Fruit fly (Drosophila melanogaster) whole organism, embryonic: ENCODE results near the gene se.

Experiments
- Antp ChIP-seq: fragments of 200-800 bp; sonication (Bioruptor generic); optimal IDR thresholded peaks from 3 replicates; lab custom pipeline; 2016; ENCODE audit warnings: missing biosample characterization, missing genetic modification characterization
- Awh ChIP-seq: fragments of 200-800 bp; sonication (Bioruptor generic); IDR thresholded peaks from 2 replicates; pipeline ENCODE4, ENCODE4 v1.3.6; 2022; ENCODE audit warnings: missing biosample characterization, missing genetic modification characterization
- Blimp-1 ChIP-seq: fragments of 200-800 bp; sonication (Bioruptor generic); optimal IDR thresholded peaks from 3 replicates; lab custom pipeline; 2018; ENCODE audit warnings: missing biosample characterization, missing genetic modification characterization, mild to moderate bottlenecking, moderate library complexity, missing genetic modification reagents
- CG10209 ChIP-seq: fragments of 200-800 bp; sonication (Bioruptor generic); optimal IDR thresholded peaks from 3 replicates; lab custom pipeline; 2017; ENCODE audit warnings: missing biosample characterization, mild to moderate bottlenecking, missing genetic modification characterization, missing genetic modification reagents
- CG10462 ChIP-seq: fragments of 200-800 bp; sonication (Bioruptor generic); optimal IDR thresholded peaks from 2 replicates; lab custom pipeline; 2016; ENCODE audit warnings: missing biosample characterization, missing genetic modification characterization
- CG11093 ChIP-seq: fragments of 200-800 bp; sonication (Bioruptor generic); IDR thresholded peaks from 3 replicates; pipeline ENCODE4 v1.3.6; 2022; ENCODE audit warnings: missing biosample characterization, missing genetic modification characterization
- CG11696 ChIP-seq: fragments of 200-800 bp; sonication (Bioruptor generic); IDR thresholded peaks from 2 replicates; pipeline ENCODE4 v1.3.6; 2022; ENCODE audit warnings: missing biosample characterization, missing genetic modification characterization
- CG12104 ChIP-seq: fragments of 200-800 bp; sonication (Bioruptor generic); optimal IDR thresholded peaks from 3 replicates; lab custom pipeline; 2016; ENCODE audit warnings: missing biosample characterization, missing genetic modification characterization
- CG12236 ChIP-seq: fragments of 200-800 bp; sonication (Bioruptor generic); optimal IDR thresholded peaks from 2 replicates; lab custom pipeline; 2016; ENCODE audit warnings: missing biosample characterization, missing genetic modification characterization
- CG12299 ChIP-seq: fragments of 200-800 bp; sonication (Bioruptor generic); optimal IDR thresholded peaks from 2 replicates; lab custom pipeline; 2018; ENCODE audit warnings: missing biosample characterization, mild to moderate bottlenecking, missing genetic modification characterization
- CG12391 ChIP-seq: fragments of 200-800 bp; sonication (Bioruptor generic); optimal IDR thresholded peaks from 3 replicates; lab custom pipeline; 2018; ENCODE audit warnings: missing biosample characterization, mild to moderate bottlenecking, missing genetic modification characterization, moderate library complexity
- CG15514 ChIP-seq: fragments of 200-800 bp; sonication (Bioruptor generic); optimal IDR thresholded peaks from 3 replicates; lab custom pipeline; 2017; ENCODE audit warnings: missing biosample characterization, missing genetic modification characterization, mild to moderate bottlenecking, moderate library complexity, missing genetic modification reagents
- CG2889 ChIP-seq: fragments of 200-800 bp; sonication (Bioruptor generic); IDR thresholded peaks from 3 replicates; pipeline ENCODE4 v1.3.6; 2022; ENCODE audit warnings: missing biosample characterization, missing genetic modification characterization
- CG30431 ChIP-seq: fragments of 200-800 bp; sonication (Bioruptor generic); optimal IDR thresholded peaks from 2 replicates; lab custom pipeline; 2017; ENCODE audit warnings: missing biosample characterization, missing genetic modification characterization
- CG31388 ChIP-seq: fragments of 200-800 bp; sonication (Bioruptor generic); optimal IDR thresholded peaks from 2 replicates; lab custom pipeline; 2016; ENCODE audit warnings: missing biosample characterization, missing genetic modification characterization
- CG6689 ChIP-seq: fragments of 200-800 bp; sonication (Bioruptor generic); IDR thresholded peaks from 2 replicates; pipeline ENCODE4 v1.3.6; 2022; ENCODE audit warnings: missing biosample characterization, missing genetic modification characterization
- CG7556 ChIP-seq: fragments of 200-800 bp; sonication (Bioruptor generic); optimal IDR thresholded peaks from 2 replicates; lab custom pipeline; 2017; ENCODE audit warnings: missing biosample characterization, mild to moderate bottlenecking, missing genetic modification characterization
- CG7786 ChIP-seq: fragments of 200-800 bp; sonication (Bioruptor generic); optimal IDR thresholded peaks from 2 replicates; lab custom pipeline; 2016; ENCODE audit warnings: missing biosample characterization, missing genetic modification characterization
- CG8944 ChIP-seq: fragments of 200-800 bp; sonication (Bioruptor generic); optimal IDR thresholded peaks from 3 replicates; lab custom pipeline; 2016; ENCODE audit warnings: missing biosample characterization, missing genetic modification characterization
- CG9215 ChIP-seq: fragments of 200-800 bp; sonication (Bioruptor generic); IDR thresholded peaks from 2 replicates; pipeline ENCODE4 v1.3.6; 2022; ENCODE audit warnings: missing biosample characterization, missing genetic modification characterization
- CG9797 ChIP-seq: fragments of 200-800 bp; sonication (Bioruptor generic); optimal IDR thresholded peaks from 3 replicates; lab custom pipeline; 2018; ENCODE audit warnings: missing biosample characterization, mild to moderate bottlenecking, missing genetic modification characterization
- E2f2 ChIP-seq: fragments of 200-800 bp; sonication (Bioruptor generic); IDR thresholded peaks from 2 replicates; pipeline ENCODE4 v1.3.6; 2022; ENCODE audit warnings: missing biosample characterization, missing genetic modification characterization
- Fer3 ChIP-seq: fragments of 200-800 bp; sonication (Bioruptor generic); optimal IDR thresholded peaks from 2 replicates; lab custom pipeline; 2018; ENCODE audit warnings: missing biosample characterization, mild to moderate bottlenecking, missing genetic modification characterization, moderate library complexity
- HLH4C ChIP-seq: fragments of 200-800 bp; sonication (Bioruptor generic); IDR thresholded peaks from 3 replicates; pipeline ENCODE4 v1.3.6; 2022; ENCODE audit warnings: missing biosample characterization, missing genetic modification characterization; ENCODE audit not compliant: partially characterized antibody
- Hr51 ChIP-seq, 2 experiments: fragments of 200-800 bp; sonication (Bioruptor generic); optimal IDR thresholded peaks; 2 replicates in 1 of 2; 3 replicates in 1 of 2; lab custom pipeline; 2016 to 2018; ENCODE audit warnings: missing biosample characterization in 2 of 2, missing genetic modification characterization in 2 of 2, mild to moderate bottlenecking in 1 of 2, moderate library complexity in 1 of 2
- Spps ChIP-seq: fragments of 200-800 bp; sonication (Bioruptor generic); optimal IDR thresholded peaks from 2 replicates; lab custom pipeline; 2018; ENCODE audit warnings: missing biosample characterization, mild to moderate bottlenecking, missing genetic modification characterization
- YL-1 ChIP-seq: fragments of 200-800 bp; sonication (Bioruptor generic); optimal IDR thresholded peaks from 3 replicates; lab custom pipeline; 2017; ENCODE audit warnings: missing biosample characterization, mild to moderate bottlenecking, missing genetic modification characterization
- aop ChIP-seq: fragments of 200-800 bp; sonication (Bioruptor generic); IDR thresholded peaks from 2 replicates; pipeline ENCODE4 v1.3.6; 2022; ENCODE audit warnings: missing biosample characterization, missing genetic modification characterization
- bbx ChIP-seq: fragments of 200-800 bp; sonication (Bioruptor generic); IDR thresholded peaks from 2 replicates; pipeline ENCODE4 v1.3.6; 2022; ENCODE audit warnings: missing biosample characterization, missing genetic modification characterization; ENCODE audit not compliant: partially characterized antibody
- bowl ChIP-seq: fragments of 200-800 bp; sonication (Bioruptor generic); IDR thresholded peaks from 2 replicates; pipeline ENCODE4 v1.3.6; 2022; ENCODE audit warnings: missing biosample characterization, missing genetic modification characterization
- caup ChIP-seq: fragments of 200-800 bp; sonication (Bioruptor generic); optimal IDR thresholded peaks from 3 replicates; lab custom pipeline; 2017; ENCODE audit warnings: missing biosample characterization, mild to moderate bottlenecking, missing genetic modification characterization, moderate library complexity; ENCODE audit not compliant: severe bottlenecking
- ci ChIP-seq: fragments of 200-800 bp; sonication (Bioruptor generic); IDR thresholded peaks from 3 replicates; pipeline ENCODE4 v1.3.6; 2022; ENCODE audit warnings: missing biosample characterization, missing genetic modification characterization
- cwo ChIP-seq: fragments of 200-800 bp; sonication (Bioruptor generic); optimal IDR thresholded peaks from 3 replicates; lab custom pipeline; 2017; ENCODE audit warnings: missing biosample characterization, missing genetic modification characterization, mild to moderate bottlenecking, moderate library complexity, missing genetic modification reagents
- ems ChIP-seq: fragments of 200-800 bp; sonication (Bioruptor generic); optimal IDR thresholded peaks from 3 replicates; lab custom pipeline; 2016; ENCODE audit warnings: missing biosample characterization, missing genetic modification characterization
- esg ChIP-seq: fragments of 200-800 bp; sonication (Bioruptor generic); conservative IDR thresholded peaks from 2 replicates; pipeline ENCODE4 v1.3.6; 2022; ENCODE audit warnings: missing biosample characterization, missing genetic modification characterization
- exex ChIP-seq: fragments of 200-800 bp; sonication (Bioruptor generic); optimal IDR thresholded peaks from 4 replicates; lab custom pipeline; 2018; ENCODE audit warnings: missing biosample characterization, mild to moderate bottlenecking, missing genetic modification characterization, moderate library complexity
- ftz-f1 ChIP-seq: fragments of 200-800 bp; sonication (Bioruptor generic); optimal IDR thresholded peaks from 2 replicates; lab custom pipeline; 2016; ENCODE audit warnings: missing biosample characterization, missing genetic modification characterization
- gro ChIP-seq: fragments of 200-800 bp; sonication (Bioruptor generic); optimal IDR thresholded peaks from 2 replicates; lab custom pipeline; 2016; ENCODE audit warnings: missing biosample characterization, missing genetic modification characterization
- gt ChIP-seq: fragments of 200-800 bp; sonication (Bioruptor generic); IDR thresholded peaks from 2 replicates; pipeline ENCODE4 v1.3.6; 2022; ENCODE audit warnings: missing biosample characterization, missing genetic modification characterization
- h ChIP-seq: fragments of >200 bp; optimal IDR thresholded peaks from 2 replicates; lab custom pipeline; 2017
- hkb ChIP-seq, 2 experiments: fragments of 200-800 bp in 1 of 2; fragments of >200 bp in 1 of 2; sonication (Bioruptor generic) in 1 of 2; IDR thresholded peaks in 1 of 2; optimal IDR thresholded peaks in 1 of 2; 2 replicates each; pipeline versions ENCODE4 v1.3.6 to Lab custom; 2017 to 2022; ENCODE audit warnings: missing biosample characterization in 1 of 2, missing genetic modification characterization in 1 of 2
- hth ChIP-seq: fragments of >200 bp; optimal IDR thresholded peaks from 2 replicates; lab custom pipeline; 2017; ENCODE audit warnings: inconsistent platforms
- nau ChIP-seq: fragments of 200-800 bp; sonication (Bioruptor generic); optimal IDR thresholded peaks from 3 replicates; lab custom pipeline; 2017; ENCODE audit warnings: missing biosample characterization, mild to moderate bottlenecking, missing genetic modification characterization, missing genetic modification reagents
- oc ChIP-seq: fragments of 200-800 bp; sonication (Bioruptor generic); optimal IDR thresholded peaks from 2 replicates; lab custom pipeline; 2018; ENCODE audit warnings: missing biosample characterization, mild to moderate bottlenecking, missing genetic modification characterization, moderate library complexity
- peb ChIP-seq: fragments of 200-800 bp; sonication (Bioruptor generic); IDR thresholded peaks from 2 replicates; pipeline ENCODE4 v1.3.6; 2022; ENCODE audit warnings: missing biosample characterization, missing genetic modification characterization
- pnt ChIP-seq: fragments of 200-800 bp; sonication (Bioruptor generic); optimal IDR thresholded peaks from 3 replicates; lab custom pipeline; 2016; ENCODE audit warnings: missing biosample characterization, missing genetic modification characterization
- row ChIP-seq: fragments of 200-800 bp; sonication (Bioruptor generic); IDR thresholded peaks from 3 replicates; pipeline ENCODE4 v1.3.6; 2022; ENCODE audit warnings: missing biosample characterization, missing genetic modification characterization
- salm ChIP-seq: fragments of 200-800 bp; sonication (Bioruptor generic); optimal IDR thresholded peaks from 2 replicates; lab custom pipeline; 2018; ENCODE audit warnings: missing biosample characterization, mild to moderate bottlenecking, missing genetic modification characterization
- sc ChIP-seq, 3 experiments: fragments of >200 bp in 2 of 3; fragments of 200-800 bp in 1 of 3; sonication (Bioruptor generic) in 1 of 3; optimal IDR thresholded peaks; 2 replicates in 2 of 3; 3 replicates in 1 of 3; lab custom pipeline; 2017; ENCODE audit warnings: mild to moderate bottlenecking in 1 of 3, missing biosample characterization in 1 of 3, missing genetic modification characterization in 1 of 3, missing genetic modification reagents in 1 of 3
- wor ChIP-seq: fragments of 200-800 bp; sonication (Bioruptor generic); IDR thresholded peaks from 2 replicates; pipeline ENCODE4 v1.3.6; 2022; ENCODE audit warnings: missing biosample characterization, missing genetic modification characterization

se gene

dm6 chr3L:8519232-8519631 lies 1.1 kb upstream of the se start (continued):
- TF ChIP-seq CG7556 (GFP tag; lab: Kevin White, UChicago) (no peak), CG10462 (GFP tag; lab: Kevin White, UChicago) (no peak), ci (GFP tag; lab: Robert Waterston, UW) (peak; percentile 18; the same call in 1 of the 3 replicates), CG9797 (no peak), CG9215 (GFP tag; lab: Robert Waterston, UW) (no peak), bowl (GFP tag; lab: Robert Waterston, UW) (no peak), CG10209 (no peak), CG12104 (no peak), esg (GFP tag; lab: Robert Waterston, UW) (no peak), nau (GFP tag; lab: Kevin White, UChicago) (no peak), ems (GFP tag; lab: Kevin White, UChicago) (no peak), Antp (GFP tag; lab: Kevin White, UChicago) (no peak), Awh (GFP tag; lab: Robert Waterston, UW) (no peak), YL-1 (GFP tag; lab: Kevin White, UChicago) (no peak), CG7786 (GFP tag; lab: Kevin White, UChicago) (no peak), caup (GFP tag; lab: Kevin White, UChicago) (no peak), Fer3 (tag; lab: Kevin White, UChicago) (peak; percentile 5), HLH4C (GFP tag; lab: Robert Waterston, UW) (no peak), bbx (GFP tag; lab: Robert Waterston, UW) (no peak), peb (GFP tag; lab: Robert Waterston, UW) (no peak), CG15514 (GFP tag; lab: Kevin White, UChicago) (no peak), gt (no peak), pnt (GFP tag; lab: Kevin White, UChicago) (no peak), Hr51 (GFP tag; optimal IDR thresholded peaks at IDR 0.05; lab: Kevin White, UChicago) (no peak), CG8944 (GFP tag; lab: Kevin White, UChicago) (no peak), Blimp-1 (GFP tag; lab: Kevin White, UChicago) (no peak), CG30431 (no peak), ftz-f1 (GFP tag; lab: Kevin White, UChicago) (no peak), cwo (no peak), CG11696 (GFP tag; lab: Robert Waterston, UW) (no peak), Spps (no peak), gro (no peak), salm (no peak), CG11093 (GFP tag; lab: Robert Waterston, UW) (no peak), hkb (optimal IDR thresholded peaks at IDR 0.05; lab: Kevin White, UChicago) (no peak), hkb (GFP tag; IDR thresholded peaks at IDR 0.05; lab: Robert Waterston, UW) (0 out of 2 replicates have a peak, but pooled peaks have one; percentile 15), aop (GFP tag; lab: Robert Waterston, UW) (no peak), sc (optimal IDR thresholded peaks at IDR 0.05; lab: Kevin White, UChicago) (no peak), sc (GFP tag; optimal IDR thresholded peaks at IDR 0.05; lab: Kevin White, UChicago) (no peak), CG12299 (tag; lab: Kevin White, UChicago) (no peak), hth (lab: Kevin White, UChicago) (no peak), exex (tag; lab: Kevin White, UChicago) (peak; percentile 82), oc (tag; lab: Kevin White, UChicago) (no peak), wor (GFP tag; lab: Robert Waterston, UW) (no peak), row (GFP tag; lab: Robert Waterston, UW) (peak; percentile 53; the same call in 2 of the 3 replicates), CG12236 (GFP tag; lab: Kevin White, UChicago) (no peak), CG12391 (tag; lab: Kevin White, UChicago) (no peak), CG31388 (no peak), E2f2 (GFP tag; lab: Robert Waterston, UW) (no peak), CG6689 (GFP tag; lab: Robert Waterston, UW) (no peak), h (lab: Kevin White, UChicago) (no peak), CG2889 (GFP tag; lab: Robert Waterston, UW) (no peak)
